Fruit fly (Drosophila melanogaster) whole organism, embryonic: ENCODE results near the gene CG43332.

Experiments used
- ATbp ChIP-seq: fragments of 200-800 bp; sonication (Bioruptor generic); optimal IDR thresholded peaks from 2 replicates; lab custom pipeline; 2017; ENCODE audit warnings: missing biosample characterization, mild to moderate bottlenecking, missing genetic modification characterization, missing genetic modification reagents
- Ada2b ChIP-seq: fragments of 200-800 bp; sonication (Bioruptor generic); IDR thresholded peaks from 2 replicates; pipeline ENCODE4 v1.3.6; 2022; ENCODE audit warnings: missing biosample characterization, missing genetic modification characterization
- B-H1 ChIP-seq: fragments of 200-800 bp; sonication (Bioruptor generic); IDR thresholded peaks from 3 replicates; pipeline ENCODE4 v1.3.6; 2022; ENCODE audit warnings: missing biosample characterization, missing genetic modification characterization
- Bdp1 ChIP-seq: fragments of 200-800 bp; sonication (Bioruptor generic); optimal IDR thresholded peaks from 3 replicates; lab custom pipeline; 2016; ENCODE audit warnings: missing biosample characterization, missing genetic modification characterization
- CG10321 ChIP-seq: fragments of 200-800 bp; sonication (Bioruptor generic); IDR thresholded peaks from 2 replicates; pipeline ENCODE4 v1.3.6; 2022; ENCODE audit warnings: missing biosample characterization, missing genetic modification characterization
- CG10462 ChIP-seq: fragments of 200-800 bp; sonication (Bioruptor generic); optimal IDR thresholded peaks from 2 replicates; lab custom pipeline; 2016; ENCODE audit warnings: missing biosample characterization, missing genetic modification characterization
- CG10565 ChIP-seq: fragments of 200-800 bp; sonication (Bioruptor generic); optimal IDR thresholded peaks from 3 replicates; lab custom pipeline; 2016; ENCODE audit warnings: missing biosample characterization, mild to moderate bottlenecking, missing genetic modification characterization
- CG11696 ChIP-seq: fragments of 200-800 bp; sonication (Bioruptor generic); IDR thresholded peaks from 2 replicates; pipeline ENCODE4 v1.3.6; 2022; ENCODE audit warnings: missing biosample characterization, missing genetic modification characterization
- CG13624 ChIP-seq: fragments of 200-800 bp; sonication (Bioruptor generic); optimal IDR thresholded peaks from 2 replicates; lab custom pipeline; 2016; ENCODE audit warnings: missing biosample characterization, missing genetic modification characterization
- CG13894 ChIP-seq: fragments of 200-800 bp; sonication (Bioruptor generic); optimal IDR thresholded peaks from 3 replicates; lab custom pipeline; 2018; ENCODE audit warnings: missing biosample characterization, mild to moderate bottlenecking, missing genetic modification characterization, moderate library complexity
- CG14710 ChIP-seq: fragments of 200-800 bp; sonication (Bioruptor generic); optimal IDR thresholded peaks from 3 replicates; lab custom pipeline; 2019; ENCODE audit warnings: missing biosample characterization, mild to moderate bottlenecking, missing genetic modification characterization, moderate library complexity
- CG15011 ChIP-seq: fragments of 200-800 bp; sonication (Bioruptor generic); optimal IDR thresholded peaks from 3 replicates; lab custom pipeline; 2018; ENCODE audit warnings: missing biosample characterization, mild to moderate bottlenecking, missing genetic modification characterization
- CG1529 ChIP-seq: fragments of 200-800 bp; sonication (Bioruptor generic); optimal IDR thresholded peaks from 3 replicates; lab custom pipeline; 2018; ENCODE audit warnings: missing biosample characterization, missing genetic modification characterization
- CG1602 ChIP-seq: fragments of 200-800 bp; sonication (Bioruptor generic); optimal IDR thresholded peaks from 3 replicates; lab custom pipeline; 2016; ENCODE audit warnings: missing biosample characterization, missing genetic modification characterization
- CG16779 ChIP-seq: fragments of 200-800 bp; sonication (Bioruptor generic); IDR thresholded peaks from 2 replicates; pipeline ENCODE4 v1.3.6; 2022; ENCODE audit warnings: missing biosample characterization, missing genetic modification characterization
- CG16815 ChIP-seq: fragments of 200-800 bp; sonication (Bioruptor generic); optimal IDR thresholded peaks from 3 replicates; lab custom pipeline; 2017; ENCODE audit warnings: missing biosample characterization, mild to moderate bottlenecking, missing genetic modification characterization
- CG18262 ChIP-seq: fragments of 200-800 bp; optimal IDR thresholded peaks from 3 replicates; lab custom pipeline; 2019; ENCODE audit warnings: missing biosample characterization, mild to moderate bottlenecking, missing genetic modification characterization, moderate library complexity
- CG32772 ChIP-seq: fragments of 200-800 bp; sonication (Bioruptor generic); IDR thresholded peaks from 2 replicates; pipeline ENCODE4 v1.3.6; 2022; ENCODE audit warnings: missing biosample characterization, missing genetic modification characterization
- CG34422 ChIP-seq: fragments of 200-800 bp; sonication (Bioruptor generic); IDR thresholded peaks from 3 replicates; pipeline ENCODE4 v1.3.6; 2022; ENCODE audit warnings: missing biosample characterization, missing genetic modification characterization
- CG43689 ChIP-seq: fragments of 200-800 bp; sonication (Bioruptor generic); IDR thresholded peaks from 2 replicates; pipeline ENCODE4 v1.3.6; 2022; ENCODE audit warnings: missing biosample characterization, missing genetic modification characterization
- CG4707 ChIP-seq: fragments of 200-800 bp; sonication (Bioruptor generic); optimal IDR thresholded peaks from 2 replicates; lab custom pipeline; 2018; ENCODE audit warnings: missing biosample characterization, mild to moderate bottlenecking, missing genetic modification characterization, moderate library complexity
- CG8765 ChIP-seq: fragments of 200-800 bp; sonication (Bioruptor generic); IDR thresholded peaks from 2 replicates; pipeline ENCODE4 v1.3.6; 2022; ENCODE audit warnings: missing biosample characterization, missing genetic modification characterization
- Camta ChIP-seq: fragments of 200-800 bp; sonication (Bioruptor generic); optimal IDR thresholded peaks from 2 replicates; lab custom pipeline; 2016; ENCODE audit warnings: missing biosample characterization, missing genetic modification characterization
- Dad ChIP-seq: fragments of 200-800 bp; sonication (Bioruptor generic); optimal IDR thresholded peaks from 3 replicates; lab custom pipeline; 2016; ENCODE audit warnings: missing biosample characterization, missing genetic modification characterization
- Dek ChIP-seq: fragments of 200-800 bp; sonication (Bioruptor generic); optimal IDR thresholded peaks from 3 replicates; lab custom pipeline; 2019; ENCODE audit warnings: missing biosample characterization, mild to moderate bottlenecking, missing genetic modification characterization, moderate library complexity
- MBD-R2 ChIP-seq: fragments of 200-800 bp; sonication (Bioruptor generic); IDR thresholded peaks from 2 replicates; pipeline ENCODE4 v1.3.6; 2022; ENCODE audit warnings: missing biosample characterization, missing genetic modification characterization
- Myb ChIP-seq: fragments of 200-800 bp; sonication (Bioruptor generic); optimal IDR thresholded peaks from 2 replicates; lab custom pipeline; 2016; ENCODE audit warnings: missing biosample characterization, missing genetic modification characterization
- PHDP ChIP-seq: fragments of 200-800 bp; sonication (Bioruptor generic); optimal IDR thresholded peaks from 3 replicates; lab custom pipeline; 2018; ENCODE audit warnings: missing biosample characterization, mild to moderate bottlenecking, missing genetic modification characterization, moderate library complexity
- Rx ChIP-seq: fragments of 200-800 bp; sonication (Bioruptor generic); IDR thresholded peaks from 2 replicates; pipeline ENCODE4 v1.3.6; 2022; ENCODE audit warnings: missing biosample characterization, missing genetic modification characterization
- Six4 ChIP-seq: fragments of 200-800 bp; sonication (Bioruptor generic); optimal IDR thresholded peaks from 2 replicates; lab custom pipeline; 2016; ENCODE audit warnings: missing biosample characterization, missing genetic modification characterization
- Spps ChIP-seq: fragments of 200-800 bp; sonication (Bioruptor generic); optimal IDR thresholded peaks from 2 replicates; lab custom pipeline; 2018; ENCODE audit warnings: missing biosample characterization, mild to moderate bottlenecking, missing genetic modification characterization
- Xbp1 ChIP-seq: fragments of 200-800 bp; sonication (Bioruptor generic); optimal IDR thresholded peaks from 3 replicates; lab custom pipeline; 2016; ENCODE audit warnings: missing biosample characterization, mild to moderate bottlenecking, missing genetic modification characterization
- abd-A ChIP-seq: fragments of 200-800 bp; sonication (Bioruptor generic); optimal IDR thresholded peaks from 3 replicates; lab custom pipeline; 2019; ENCODE audit warnings: missing biosample characterization, mild to moderate bottlenecking, missing genetic modification characterization, moderate library complexity
- amos ChIP-seq: fragments of 200-800 bp; sonication (Bioruptor generic); IDR thresholded peaks from 2 replicates; pipeline ENCODE4 v1.3.6; 2022; ENCODE audit warnings: missing biosample characterization, missing genetic modification characterization; ENCODE audit not compliant: partially characterized antibody
- aop ChIP-seq: fragments of 200-800 bp; sonication (Bioruptor generic); IDR thresholded peaks from 2 replicates; pipeline ENCODE4 v1.3.6; 2022; ENCODE audit warnings: missing biosample characterization, missing genetic modification characterization
- az2 ChIP-seq: fragments of 200-800 bp; sonication (Bioruptor generic); optimal IDR thresholded peaks from 3 replicates; lab custom pipeline; 2016; ENCODE audit warnings: missing biosample characterization, missing genetic modification characterization
- btn ChIP-seq: fragments of 200-800 bp; sonication (Bioruptor generic); optimal IDR thresholded peaks from 2 replicates; lab custom pipeline; 2016; ENCODE audit warnings: missing biosample characterization, missing genetic modification characterization
- chinmo ChIP-seq: fragments of 200-800 bp; sonication (Bioruptor generic); IDR thresholded peaks from 4 replicates; pipeline ENCODE4 v1.3.6; 2022; ENCODE audit warnings: missing biosample characterization, missing genetic modification characterization; ENCODE audit not compliant: partially characterized antibody
- dpn ChIP-seq, 2 experiments: fragments of 200-800 bp; sonication (Bioruptor generic); optimal IDR thresholded peaks; 3 replicates each; lab custom pipeline; 2016; ENCODE audit warnings: missing biosample characterization in 2 of 2, missing genetic modification characterization in 2 of 2
- dysf ChIP-seq: fragments of 200-800 bp; sonication (Bioruptor generic); IDR thresholded peaks from 3 replicates; pipeline ENCODE4 v1.3.6; 2022; ENCODE audit warnings: missing biosample characterization, missing genetic modification characterization
- gsb ChIP-seq: fragments of 200-800 bp; sonication (Bioruptor generic); IDR thresholded peaks from 2 replicates; pipeline ENCODE4 v1.3.6; 2022; ENCODE audit warnings: missing biosample characterization, missing genetic modification characterization
- pnt ChIP-seq: fragments of 200-800 bp; sonication (Bioruptor generic); optimal IDR thresholded peaks from 3 replicates; lab custom pipeline; 2016; ENCODE audit warnings: missing biosample characterization, missing genetic modification characterization
- sens ChIP-seq: fragments of 200-800 bp; sonication (Bioruptor generic); peaks from one replicate; lab custom pipeline; 2016; ENCODE audit warnings: missing biosample characterization, missing genetic modification characterization
- sens-2 ChIP-seq: fragments of 200-800 bp; sonication (Bioruptor generic); IDR thresholded peaks from 2 replicates; pipeline ENCODE4 v1.3.6; 2022; ENCODE audit warnings: missing biosample characterization, missing genetic modification characterization
- sisA ChIP-seq: fragments of 200-800 bp; sonication (Bioruptor generic); IDR thresholded peaks from 2 replicates; pipeline ENCODE4 v1.3.6; 2022; ENCODE audit warnings: missing biosample characterization, missing genetic modification characterization
- so ChIP-seq: fragments of 200-800 bp; sonication (Bioruptor generic); IDR thresholded peaks from 3 replicates; pipeline ENCODE4 v1.3.6; 2022; ENCODE audit warnings: missing biosample characterization, missing genetic modification characterization
- tgo ChIP-seq: fragments of 200-800 bp; sonication (Bioruptor generic); IDR thresholded peaks from 3 replicates; pipeline ENCODE4 v1.3.6; 2022; ENCODE audit warnings: missing biosample characterization, missing genetic modification characterization
- toy ChIP-seq: fragments of 200-800 bp; sonication (Bioruptor generic); IDR thresholded peaks from 2 replicates; pipeline ENCODE4 v1.3.6; 2022; ENCODE audit warnings: missing biosample characterization, missing genetic modification characterization
- twi ChIP-seq: fragments of 200-800 bp; optimal IDR thresholded peaks from 2 replicates; lab custom pipeline; 2019; ENCODE audit warnings: missing biosample characterization, mild to moderate bottlenecking, missing genetic modification characterization, moderate library complexity
- vfl ChIP-seq: fragments of 200-800 bp; sonication (Bioruptor generic); optimal IDR thresholded peaks from 2 replicates; lab custom pipeline; 2016; ENCODE audit warnings: missing biosample characterization, missing genetic modification characterization
- zen2 ChIP-seq: fragments of 200-800 bp; sonication (Bioruptor generic); IDR thresholded peaks from 3 replicates; pipeline ENCODE4 v1.3.6; 2022; ENCODE audit warnings: missing biosample characterization, missing genetic modification characterization; ENCODE audit not compliant: partially characterized antibody

Gene CG43332

DNA sequence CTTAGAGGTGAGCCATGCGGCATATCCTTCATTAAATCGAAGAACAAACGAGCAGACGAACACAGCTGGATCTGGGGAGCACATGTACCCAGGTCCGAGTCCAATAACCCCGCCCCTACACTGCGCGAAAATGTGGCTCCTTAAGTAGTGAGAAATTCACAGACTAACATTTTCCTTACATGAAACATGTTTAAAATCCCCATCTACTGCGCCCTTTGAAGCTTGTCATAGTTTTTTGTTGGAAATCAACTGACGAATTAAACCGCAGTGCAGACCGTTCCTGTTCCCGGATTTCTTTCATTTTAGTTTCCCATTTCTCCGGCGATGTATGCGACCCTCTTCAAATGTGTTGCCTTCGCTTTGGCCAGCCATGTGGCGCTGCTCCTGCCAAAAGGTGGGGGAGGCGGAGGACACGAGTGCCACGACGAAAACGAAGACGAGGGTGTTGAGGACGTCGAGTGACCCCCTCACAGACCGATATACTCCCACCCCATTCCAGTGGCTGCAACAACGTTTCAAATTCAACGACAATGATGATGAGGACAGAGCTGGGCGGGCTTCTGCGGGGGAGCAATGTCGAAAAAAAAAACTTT, 40.2 kb downstream of the CG43332 start (continued):
- peak; percentile 39 for TF ChIP-seq CG1529 (GFP tag; lab: Kevin White, UChicago)
- TF ChIP-seq sens-2 = 0 out of 2 replicates have a peak, but pooled peaks have one; percentile 32
- peak; percentile 70 for TF ChIP-seq Rx (GFP tag; lab: Robert Waterston, UW)
- no peak for TF ChIP-seq amos
- peak; percentile 65 for TF ChIP-seq CG18262 (tag; lab: Kevin White, UChicago)
- peak; percentile 77; the same call in 1 of the 3 replicates for TF ChIP-seq so (GFP tag; lab: Robert Waterston, UW)
- peak; percentile 3 for TF ChIP-seq CG16815 (GFP tag; lab: Kevin White, UChicago)
- TF ChIP-seq CG43689 (GFP tag; lab: Robert Waterston, UW) = peak; percentile 62
- TF ChIP-seq Bdp1 = no peak
- TF ChIP-seq chinmo (GFP tag; lab: Robert Waterston, UW) = no peak
- TF ChIP-seq Ada2b (GFP tag; lab: Robert Waterston, UW) = peak; percentile 60
- TF ChIP-seq CG13624 (GFP tag; lab: Kevin White, UChicago) = peak; percentile 52
- peak; percentile 34 for TF ChIP-seq CG13894 (tag; lab: Kevin White, UChicago)
- no peak for TF ChIP-seq Camta (GFP tag; lab: Kevin White, UChicago)
- peak; percentile 34 for TF ChIP-seq CG14710 (tag; lab: Kevin White, UChicago)
- TF ChIP-seq CG10462 = no peak
- peak; percentile 84 for TF ChIP-seq abd-A (tag; lab: Kevin White, UChicago)
- peak; percentile 43 for TF ChIP-seq az2 (GFP tag; lab: Kevin White, UChicago)
- no peak for TF ChIP-seq twi (tag; lab: Kevin White, UChicago)
- no peak for TF ChIP-seq CG1602 (GFP tag; lab: Kevin White, UChicago)
- peak; percentile 56; the same call in 1 of the 2 replicates for TF ChIP-seq CG32772
- peak; percentile 11 to 53 for TF ChIP-seq dpn (GFP tag; optimal IDR thresholded peaks at IDR 0.05; lab: Kevin White, UChicago)
- TF ChIP-seq B-H1 = peak; percentile 45; the same call in 2 of the 3 replicates
- peak; percentile 65 for TF ChIP-seq tgo (GFP tag; lab: Robert Waterston, UW)
- no peak for TF ChIP-seq zen2 (GFP tag; lab: Robert Waterston, UW)
- peak; percentile 50 for TF ChIP-seq PHDP (tag; lab: Kevin White, UChicago)
- no peak for TF ChIP-seq toy (GFP tag; lab: Robert Waterston, UW)
- peak; percentile 31 for TF ChIP-seq CG15011
- TF ChIP-seq CG8765 (GFP tag; lab: Robert Waterston, UW) = peak; percentile 28; the same call in 1 of the 2 replicates
- peak; percentile 30 for TF ChIP-seq Myb (GFP tag; lab: Kevin White, UChicago)
- TF ChIP-seq Six4 (GFP tag; lab: Kevin White, UChicago) = peak; percentile 54
- TF ChIP-seq sens (GFP tag; lab: Kevin White, UChicago) = peak; percentile 91
- TF ChIP-seq CG4707 (GFP tag; lab: Kevin White, UChicago) = no peak
- peak; percentile 75 for TF ChIP-seq dysf
- peak; percentile 29; the same call in 1 of the 2 replicates for TF ChIP-seq MBD-R2 (GFP tag; lab: Robert Waterston, UW)
- TF ChIP-seq sisA (GFP tag; lab: Robert Waterston, UW) = peak; percentile 79
- TF ChIP-seq btn (GFP tag; lab: Kevin White, UChicago) = no peak
- TF ChIP-seq Dek (tag; lab: Kevin White, UChicago) = peak; percentile 14
- TF ChIP-seq CG10565 (GFP tag; lab: Kevin White, UChicago) = no peak
- no peak for TF ChIP-seq vfl
- peak; percentile 52 for TF ChIP-seq pnt (GFP tag; lab: Kevin White, UChicago)
- TF ChIP-seq gsb = peak; percentile 49; the same call in 1 of the 2 replicates
- TF ChIP-seq aop (GFP tag; lab: Robert Waterston, UW) = no peak
- TF ChIP-seq Xbp1 (GFP tag; lab: Kevin White, UChicago) = peak; percentile 51
- TF ChIP-seq Dad (GFP tag; lab: Kevin White, UChicago) = peak; percentile 20
- no peak for TF ChIP-seq CG10321 (GFP tag; lab: Robert Waterston, UW)
- no peak for TF ChIP-seq Spps
- no peak for TF ChIP-seq CG11696
- TF ChIP-seq CG34422 (GFP tag; lab: Robert Waterston, UW) = peak; percentile 75
- TF ChIP-seq CG16779 (GFP tag; lab: Robert Waterston, UW) = no peak
- TF ChIP-seq ATbp (GFP tag; lab: Kevin White, UChicago) = peak; percentile 72
